Worm (Caenorhabditis elegans): ENCODE data around the gene chts-1.
A peak's percentile ranks its signal among the peaks of the same experiment; 100 is the strongest.

chts-1 gene

DNA sequence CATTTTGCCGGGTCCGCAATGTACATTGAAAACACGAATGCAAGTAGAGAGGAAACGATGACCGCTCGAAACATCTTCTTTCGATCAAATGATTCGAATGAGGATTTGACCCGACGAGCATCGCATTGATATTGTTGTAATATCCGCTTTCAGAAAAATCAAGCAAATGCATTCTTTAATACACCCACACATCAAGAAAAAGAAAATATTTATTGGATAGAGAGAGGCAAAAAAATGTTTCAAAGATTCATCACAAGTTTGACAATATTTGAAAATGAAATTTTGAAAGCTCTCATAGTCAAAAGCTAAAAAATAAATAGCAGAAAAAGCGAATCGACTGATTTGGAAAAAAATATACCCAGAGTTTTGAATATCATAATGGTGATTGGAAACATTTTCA, 24.0 kb downstream of the chts-1 start, which contains the start of gene try-14:
Gene try-14 (minus strand): TSS at position 101 of the 400 bp plus-strand sequence.
- TF ChIP-seq jun-1 (tag; optimal IDR thresholded peaks at IDR 0.05): no peak
- TF ChIP-seq elt-1 (tag; optimal IDR thresholded peaks at IDR 0.05): no peak
- TF ChIP-seq ZK546.5 (tag; optimal IDR thresholded peaks at IDR 0.05): no peak
- TF ChIP-seq ceh-28 (tag; optimal IDR thresholded peaks at IDR 0.05): no peak
- no peak for TF ChIP-seq ceh-9 (tag; optimal IDR thresholded peaks at IDR 0.05)
- TF ChIP-seq sea-2 (GFP tag; optimal IDR thresholded peaks at IDR 0.05): no peak

DNA sequence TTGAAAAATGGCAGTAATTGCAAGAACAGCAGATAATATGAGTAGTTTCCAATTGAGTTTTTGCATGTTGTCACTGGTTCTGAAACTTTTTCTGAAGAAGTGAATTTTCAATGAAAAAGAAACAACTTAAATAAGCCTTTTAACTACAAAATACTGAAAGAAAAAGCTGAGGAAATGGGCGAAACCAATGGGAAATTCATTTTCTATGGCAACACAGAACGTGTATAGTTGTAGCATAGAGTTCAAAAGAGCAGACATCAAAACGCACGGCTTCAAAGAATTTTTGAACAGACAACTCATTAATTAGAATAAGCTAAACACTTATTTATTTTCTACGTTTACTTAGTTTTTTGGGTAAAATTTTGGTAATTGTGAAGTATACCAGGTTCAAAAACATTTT, 26.4 kb downstream of the chts-1 start, which contains the start of gene F48E3.2:
Gene F48E3.2 (minus strand): TSS at position 101 of the 400 bp plus-strand sequence.
- TF ChIP-seq snpc-4 (tag; optimal IDR thresholded peaks at IDR 0.05): no peak
- TF ChIP-seq ceh-82 (tag; optimal IDR thresholded peaks at IDR 0.05): no peak
- no peak for TF ChIP-seq egl-5 (tag; optimal IDR thresholded peaks at IDR 0.05)
- TF ChIP-seq fkh-10 (GFP tag; optimal IDR thresholded peaks at IDR 0.05): no peak
- no peak for TF ChIP-seq nhr-43 (tag; optimal IDR thresholded peaks at IDR 0.05; ENCODE audit: poor library complexity, severe bottlenecking)
- TF ChIP-seq ama-1 (optimal IDR thresholded peaks at IDR 0.05): no peak
- no peak for TF ChIP-seq egl-27 (tag; optimal IDR thresholded peaks at IDR 0.05)
- TF ChIP-seq zag-1 (tag; optimal IDR thresholded peaks at IDR 0.05): no peak

DNA sequence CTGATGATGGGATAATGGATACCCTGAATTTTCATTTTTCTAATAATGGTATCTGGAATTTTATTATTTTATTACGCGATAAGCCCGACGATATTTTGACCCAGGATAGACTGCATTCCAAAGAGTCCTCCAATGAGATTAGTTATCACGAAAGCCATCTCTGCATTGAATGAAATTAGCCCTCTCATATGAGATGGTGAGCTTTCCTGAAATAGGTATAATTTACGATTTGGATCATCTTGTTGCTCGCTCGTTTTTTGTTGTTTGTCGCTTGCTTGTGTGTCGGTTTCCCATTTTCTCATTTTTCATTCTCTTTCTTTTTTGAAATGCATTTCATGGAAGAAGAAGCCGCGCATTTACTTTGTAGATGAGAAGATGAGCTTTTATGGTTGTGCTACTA, 27.9 kb downstream of the chts-1 start:
- TF ChIP-seq fkh-10 (GFP tag; optimal IDR thresholded peaks at IDR 0.05) (no peak), egl-5 (tag; optimal IDR thresholded peaks at IDR 0.05) (peak; percentile 44), lin-39 (tag; optimal IDR thresholded peaks at IDR 0.05) (peak; percentile 28)

DNA sequence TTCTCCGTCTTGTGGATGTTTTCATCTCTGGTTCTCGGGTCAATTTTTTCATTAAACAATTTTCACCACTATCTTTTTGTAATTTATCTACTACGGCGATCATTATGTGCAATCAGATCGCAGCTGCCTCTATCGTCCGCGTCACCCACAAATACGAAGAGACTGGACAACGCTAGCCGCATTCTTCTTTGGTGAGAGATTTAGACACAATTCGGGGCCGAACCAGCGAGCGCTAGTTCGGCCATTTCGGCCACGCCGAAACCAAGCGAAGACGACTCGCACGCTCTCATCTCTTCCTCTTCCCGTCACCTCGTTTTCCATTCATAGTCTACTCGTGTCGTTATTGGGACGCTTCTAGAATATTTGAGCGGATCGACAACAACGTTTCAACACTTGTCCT, 33.7 kb downstream of the chts-1 start, which contains the start of gene gly-12:
Gene gly-12 (plus strand): TSS at position 117 of the 400 bp plus-strand sequence.
- TF ChIP-seq nhr-23 (tag; optimal IDR thresholded peaks at IDR 0.05) (peak; percentile 55), elt-1 (tag; optimal IDR thresholded peaks at IDR 0.05) (peak; percentile 89), nfya-1 (tag; optimal IDR thresholded peaks at IDR 0.05; ENCODE audit: insufficient read depth) (peak; percentile 50), egl-5 (tag; optimal IDR thresholded peaks at IDR 0.05) (peak; percentile 37), pqm-1 (tag; optimal IDR thresholded peaks at IDR 0.05) (no peak), nhr-25 (tag; optimal IDR thresholded peaks at IDR 0.05) (peak; percentile 56), nhr-77 (tag; optimal IDR thresholded peaks at IDR 0.05) (no peak), mdl-1 (tag; optimal IDR thresholded peaks at IDR 0.05) (no peak), hmg-11 (tag; optimal IDR thresholded peaks at IDR 0.05) (peak; percentile 6), R02D3.7 (tag; optimal IDR thresholded peaks at IDR 0.05) (no peak), lin-39 (tag; optimal IDR thresholded peaks at IDR 0.05) (peak; percentile 46)

DNA sequence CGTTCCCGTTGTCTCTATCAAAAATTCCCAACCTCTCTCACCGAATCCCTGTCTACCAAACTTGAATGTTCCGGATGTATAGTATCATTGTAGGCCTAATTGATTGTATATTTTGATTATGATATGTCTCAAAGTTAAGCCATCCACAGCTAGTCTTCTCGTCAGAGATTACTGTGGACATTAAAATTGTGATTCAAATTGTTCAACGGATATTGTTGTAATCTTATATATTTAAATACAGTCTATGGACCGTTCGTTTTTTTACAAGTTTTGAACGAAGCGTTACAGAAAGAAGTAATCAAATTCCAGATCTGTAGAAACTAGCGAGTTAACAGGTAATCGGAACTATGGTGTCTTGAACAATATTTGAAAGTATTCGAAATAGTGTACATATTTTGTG, 38.7 kb downstream of the chts-1 start, which contains the start of gene F48E3.9:
Gene F48E3.9 (plus strand): TSS at position 301 of the 400 bp plus-strand sequence.
- no peak for TF ChIP-seq nfya-1 (tag; optimal IDR thresholded peaks at IDR 0.05; ENCODE audit: insufficient read depth)
- no peak for TF ChIP-seq lsy-12 (tag; optimal IDR thresholded peaks at IDR 0.05)
- TF ChIP-seq lin-15B (tag; optimal IDR thresholded peaks at IDR 0.05): no peak

DNA sequence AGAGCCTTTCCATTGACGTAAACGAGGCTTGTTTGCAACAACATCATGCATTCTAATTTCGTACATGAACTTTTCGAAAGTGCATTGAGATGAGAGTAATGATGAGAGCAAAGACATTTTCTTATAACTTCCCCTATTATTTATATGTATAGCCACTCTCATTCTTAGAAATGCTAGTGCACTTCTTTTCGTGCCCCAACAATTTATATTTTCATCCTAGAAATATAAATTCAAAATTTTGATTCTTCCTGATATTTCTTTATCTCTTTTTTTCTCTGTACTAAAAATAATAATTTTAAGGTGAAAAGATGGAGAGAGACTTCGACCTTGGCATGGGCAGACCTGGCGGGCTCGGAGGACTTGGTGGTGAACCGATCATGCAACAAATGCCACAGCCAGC, 40.5 kb downstream of the chts-1 start, which contains the start of gene mek-1:
Gene mek-1 (plus strand): TSS at position 301 of the 400 bp plus-strand sequence.
- no peak for TF ChIP-seq fkh-2 (tag; optimal IDR thresholded peaks at IDR 0.05)
- no peak for TF ChIP-seq mdl-1 (tag; optimal IDR thresholded peaks at IDR 0.05)
- no peak for TF ChIP-seq ceh-82 (tag; optimal IDR thresholded peaks at IDR 0.05)
- TF ChIP-seq nhr-77 (tag; optimal IDR thresholded peaks at IDR 0.05): no peak
- TF ChIP-seq nhr-25 (tag; optimal IDR thresholded peaks at IDR 0.05): no peak
- no peak for TF ChIP-seq lin-15B (tag; optimal IDR thresholded peaks at IDR 0.05)
- no peak for TF ChIP-seq nhr-11 (tag; optimal IDR thresholded peaks at IDR 0.05)
- no peak for TF ChIP-seq nhr-12 (tag; optimal IDR thresholded peaks at IDR 0.05)
- no peak for TF ChIP-seq nhr-43 (tag; optimal IDR thresholded peaks at IDR 0.05; ENCODE audit: poor library complexity, severe bottlenecking)

DNA sequence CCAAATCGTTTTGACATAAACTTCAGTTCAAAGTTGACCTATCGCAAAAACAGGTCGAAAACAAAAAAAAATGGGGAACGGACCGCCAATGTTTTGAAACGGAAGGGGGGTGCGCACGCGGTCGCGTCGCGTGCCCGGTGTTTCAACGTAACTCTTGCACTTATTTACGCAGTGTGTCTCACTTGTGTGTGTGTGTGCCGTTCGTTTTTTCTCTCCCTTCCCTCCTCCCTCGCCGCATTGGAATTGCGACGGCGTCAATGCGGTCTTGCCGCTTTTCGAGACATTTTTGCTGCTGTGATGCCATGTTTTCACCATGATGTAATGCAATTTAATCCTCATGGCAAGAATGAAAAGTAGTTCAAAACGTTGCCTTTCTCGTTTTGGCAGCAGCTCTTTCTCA, 41.0 kb downstream of the chts-1 start:
- TF ChIP-seq zag-1 (tag; optimal IDR thresholded peaks at IDR 0.05): no peak
- no peak for TF ChIP-seq ztf-11 (tag; optimal IDR thresholded peaks at IDR 0.05)
- TF ChIP-seq jun-1 (tag; optimal IDR thresholded peaks at IDR 0.05): no peak
- no peak for TF ChIP-seq mml-1 (tag; optimal IDR thresholded peaks at IDR 0.05)
- no peak for TF ChIP-seq snpc-4 (tag; optimal IDR thresholded peaks at IDR 0.05)
- TF ChIP-seq nhr-12 (tag; optimal IDR thresholded peaks at IDR 0.05): no peak
- no peak for TF ChIP-seq fkh-2 (tag; optimal IDR thresholded peaks at IDR 0.05)
- no peak for TF ChIP-seq sea-2 (GFP tag; optimal IDR thresholded peaks at IDR 0.05)
- no peak for TF ChIP-seq mdl-1 (tag; optimal IDR thresholded peaks at IDR 0.05)
- peak; percentile 16 for TF ChIP-seq skn-1 (tag; optimal IDR thresholded peaks at IDR 0.05)
- TF ChIP-seq pha-4 (tag; optimal IDR thresholded peaks at IDR 0.05): peak; percentile 47
- no peak for TF ChIP-seq ceh-82 (tag; optimal IDR thresholded peaks at IDR 0.05)
- no peak for TF ChIP-seq ztf-4 (tag; optimal IDR thresholded peaks at IDR 0.05)
- no peak for TF ChIP-seq nhr-76 (tag; optimal IDR thresholded peaks at IDR 0.05)
- no peak for TF ChIP-seq ceh-9 (tag; optimal IDR thresholded peaks at IDR 0.05)
- peak; percentile 17 for TF ChIP-seq ceh-28 (tag; optimal IDR thresholded peaks at IDR 0.05)
- peak; percentile 6 for TF ChIP-seq fkh-10 (GFP tag; optimal IDR thresholded peaks at IDR 0.05)
- TF ChIP-seq eor-1 (tag; optimal IDR thresholded peaks at IDR 0.05): no peak
- TF ChIP-seq nhr-43 (tag; optimal IDR thresholded peaks at IDR 0.05; ENCODE audit: poor library complexity, severe bottlenecking): no peak
- peak; percentile 59 for TF ChIP-seq hmg-11 (tag; optimal IDR thresholded peaks at IDR 0.05)
- no peak for TF ChIP-seq unc-62 (GFP tag; optimal IDR thresholded peaks at IDR 0.05)
- no peak for TF ChIP-seq nhr-28 (tag; optimal IDR thresholded peaks at IDR 0.05)
- no peak for TF ChIP-seq unc-39 (tag; optimal IDR thresholded peaks at IDR 0.05)
- peak; percentile 6 for TF ChIP-seq lin-15B (tag; optimal IDR thresholded peaks at IDR 0.05)

Measured in whole organism, L3 larva.